Worm (Caenorhabditis elegans) whole organism, midembryonic: Measurements from ENCODE around the gene cgh-1.
A peak's percentile ranks its signal among the peaks of the same experiment; 100 is the strongest.

Experiments used
- T22C8.4 ChIP-seq: fragments of 200-800 bp; sonication (Bioruptor generic); IDR thresholded peaks from 2 replicates; pipeline ENCODE4 v1.3.6; 2022; ENCODE audit warnings: missing genetic modification characterization, missing compliant biosample characterization
- cog-1 ChIP-seq: sonication (generic microtip); optimal IDR thresholded peaks from 2 replicates; lab custom pipeline; 2016; ENCODE audit warnings: missing genetic modification characterization, missing compliant biosample characterization
- flt-1 ChIP-seq: fragments of 200-800 bp; sonication (Bioruptor generic); IDR thresholded peaks from 2 replicates; pipeline ENCODE4 v1.3.6; 2022; ENCODE audit warnings: missing genetic modification characterization, missing compliant biosample characterization
- klf-2 ChIP-seq: fragments of 200-800 bp; sonication (Bioruptor generic); conservative IDR thresholded peaks from 2 replicates; pipeline ENCODE4 v1.3.6; 2022; ENCODE audit warnings: missing genetic modification reagents, missing genetic modification characterization, missing compliant biosample characterization
- tab-1 ChIP-seq: fragments of 200-800 bp; sonication (Bioruptor generic); IDR thresholded peaks from 2 replicates; pipeline ENCODE4 v1.3.6; 2022; ENCODE audit warnings: missing genetic modification characterization, missing compliant biosample characterization
- ztf-23 ChIP-seq: fragments of 200-800 bp; sonication (Bioruptor generic); IDR thresholded peaks from 2 replicates; pipeline ENCODE4 v1.3.6; 2022; ENCODE audit warnings: missing genetic modification reagents, missing genetic modification characterization, missing compliant biosample characterization

DNA sequence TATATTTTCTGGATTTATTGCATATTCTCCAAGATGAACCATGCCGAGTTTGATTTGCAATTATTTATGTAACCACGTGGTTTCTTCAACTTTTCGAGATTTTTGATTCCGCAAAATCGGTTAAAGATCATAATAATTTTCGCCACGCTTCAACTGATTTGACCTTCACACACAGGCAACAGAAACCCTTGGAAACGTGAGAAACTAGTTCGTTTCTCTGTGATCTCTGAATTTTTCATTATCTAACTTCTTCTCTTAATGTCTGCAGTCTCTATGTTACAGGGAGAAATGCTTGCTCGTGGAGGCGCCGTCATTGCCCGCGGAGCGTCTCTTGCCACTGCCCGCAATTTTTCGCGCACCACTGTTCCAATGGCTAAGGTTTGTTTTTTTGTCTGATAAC, 32.3 kb downstream of the cgh-1 start, which contains the start of gene fum-1:
- TF ChIP-seq cog-1 (tag; lab: Kevin White, UChicago) (peak; percentile 6), T22C8.4 (GFP tag; lab: Robert Waterston, UW) (no peak), ztf-23 (GFP tag; lab: Robert Waterston, UW) (no peak), flt-1 (no peak), klf-2 (GFP tag; lab: Robert Waterston, UW) (no peak), tab-1 (GFP tag; lab: Robert Waterston, UW) (no peak)
